Worm (Caenorhabditis elegans): ENCODE results near the gene srh-208.

- TF ChIP-seq nhr-237 (tag; optimal IDR thresholded peaks at IDR 0.05): no peak
- no peak for TF ChIP-seq unc-62 (GFP tag; optimal IDR thresholded peaks at IDR 0.05)
- no peak for TF ChIP-seq nhr-12 (tag; optimal IDR thresholded peaks at IDR 0.05)
- TF ChIP-seq zag-1 (tag; optimal IDR thresholded peaks at IDR 0.05): no peak
Observed at ce11 chrV:19319460-19319995, 2.4 kb downstream of the srh-208 start, which contains the start of gene C43D7.7.
